Fruit fly (Drosophila melanogaster) whole organism, embryonic: ENCODE results near the gene Fer2LCH.

Experiments used
- B-H2 ChIP-seq: fragments of 200-800 bp; sonication (Bioruptor generic); optimal IDR thresholded peaks from 2 replicates; lab custom pipeline; 2018; ENCODE audit warnings: missing biosample characterization, mild to moderate bottlenecking, missing genetic modification characterization
- Bgb ChIP-seq: fragments of 200-800 bp; sonication (Bioruptor generic); IDR thresholded peaks from 2 replicates; pipeline ENCODE4 v1.3.6; 2022; ENCODE audit warnings: missing biosample characterization, missing genetic modification characterization; ENCODE audit not compliant: partially characterized antibody
- CG10654 ChIP-seq: fragments of 200-800 bp; sonication (Bioruptor generic); optimal IDR thresholded peaks from 2 replicates; lab custom pipeline; 2016; ENCODE audit warnings: missing biosample characterization, missing genetic modification characterization
- CG11560 ChIP-seq: fragments of 200-800 bp; sonication (Bioruptor generic); IDR thresholded peaks from 3 replicates; pipeline ENCODE4 v1.3.6; 2022; ENCODE audit warnings: missing biosample characterization, missing genetic modification characterization
- CG14710 ChIP-seq: fragments of 200-800 bp; sonication (Bioruptor generic); optimal IDR thresholded peaks from 3 replicates; lab custom pipeline; 2019; ENCODE audit warnings: missing biosample characterization, mild to moderate bottlenecking, missing genetic modification characterization, moderate library complexity
- CG14860 ChIP-seq: fragments of 200-800 bp; sonication (Bioruptor generic); IDR thresholded peaks from 3 replicates; pipeline ENCODE4 v1.3.6; 2022; ENCODE audit warnings: missing biosample characterization, missing genetic modification characterization; ENCODE audit not compliant: partially characterized antibody
- CG1602 ChIP-seq: fragments of 200-800 bp; sonication (Bioruptor generic); optimal IDR thresholded peaks from 3 replicates; lab custom pipeline; 2016; ENCODE audit warnings: missing biosample characterization, missing genetic modification characterization
- CG1647 ChIP-seq: fragments of 200-800 bp; sonication (Bioruptor generic); optimal IDR thresholded peaks from 3 replicates; lab custom pipeline; 2016; ENCODE audit warnings: missing biosample characterization, missing genetic modification characterization
- CG17361 ChIP-seq: fragments of 200-800 bp; sonication (Bioruptor generic); IDR thresholded peaks from 3 replicates; pipeline ENCODE4 v1.3.6; 2022; ENCODE audit warnings: missing biosample characterization, missing genetic modification characterization
- CG18011 ChIP-seq: fragments of 200-800 bp; sonication (Bioruptor generic); optimal IDR thresholded peaks from 2 replicates; lab custom pipeline; 2017; ENCODE audit warnings: missing biosample characterization, missing genetic modification characterization, mild to moderate bottlenecking, moderate library complexity, missing genotype
- CG2678 ChIP-seq: fragments of 200-800 bp; sonication (Bioruptor generic); optimal IDR thresholded peaks from 3 replicates; lab custom pipeline; 2019; ENCODE audit warnings: missing biosample characterization, mild to moderate bottlenecking, missing genetic modification characterization, moderate library complexity
- CG32767 ChIP-seq: fragments of 200-800 bp; sonication (Bioruptor generic); IDR thresholded peaks from 2 replicates; pipeline ENCODE4 v1.3.6; 2022; ENCODE audit warnings: missing biosample characterization, missing genetic modification characterization
- CG3838 ChIP-seq: fragments of 200-800 bp; sonication (Bioruptor generic); optimal IDR thresholded peaks from 3 replicates; lab custom pipeline; 2016; ENCODE audit warnings: missing biosample characterization, missing genetic modification characterization
- CG4328 ChIP-seq: fragments of 200-800 bp; sonication (Bioruptor generic); optimal IDR thresholded peaks from 3 replicates; lab custom pipeline; 2017; ENCODE audit warnings: missing biosample characterization, missing genetic modification reagents, missing genetic modification characterization
- CG9609 ChIP-seq: fragments of 200-800 bp; sonication (Bioruptor generic); optimal IDR thresholded peaks from 3 replicates; lab custom pipeline; 2016; ENCODE audit warnings: missing biosample characterization, missing genetic modification characterization
- CG9932 ChIP-seq: fragments of 200-800 bp; sonication (Bioruptor generic); IDR thresholded peaks from 2 replicates; pipeline ENCODE4 v1.3.6; 2022; ENCODE audit warnings: missing biosample characterization, missing genetic modification characterization
- CoRest ChIP-seq: fragments of 200-800 bp; sonication (Bioruptor generic); optimal IDR thresholded peaks from 3 replicates; lab custom pipeline; 2018; ENCODE audit warnings: missing biosample characterization, mild to moderate bottlenecking, missing genetic modification characterization, moderate library complexity
- D19A ChIP-seq: fragments of 200-800 bp; optimal IDR thresholded peaks from 3 replicates; lab custom pipeline; 2019; ENCODE audit warnings: missing biosample characterization, mild to moderate bottlenecking, missing genetic modification characterization, moderate library complexity
- Dbx ChIP-seq: fragments of 200-800 bp; sonication (Bioruptor generic); IDR thresholded peaks from 3 replicates; pipeline ENCODE4 v1.3.6; 2022; ENCODE audit warnings: missing biosample characterization, missing genetic modification characterization
- Doc2 ChIP-seq: fragments of 200-800 bp; sonication (Bioruptor generic); IDR thresholded peaks from 2 replicates; pipeline ENCODE4 v1.3.6; 2022; ENCODE audit warnings: missing biosample characterization, missing genetic modification characterization
- Elba2 ChIP-seq: fragments of 200-800 bp; sonication (Bioruptor generic); optimal IDR thresholded peaks from 3 replicates; lab custom pipeline; 2016; ENCODE audit warnings: missing biosample characterization, missing genetic modification characterization
- MBD-R2 ChIP-seq: fragments of 200-800 bp; sonication (Bioruptor generic); IDR thresholded peaks from 2 replicates; pipeline ENCODE4 v1.3.6; 2022; ENCODE audit warnings: missing biosample characterization, missing genetic modification characterization
- MTF-1 ChIP-seq: fragments of 200-800 bp; sonication (Bioruptor generic); optimal IDR thresholded peaks from 2 replicates; lab custom pipeline; 2018; ENCODE audit warnings: missing biosample characterization, mild to moderate bottlenecking, missing genetic modification characterization, borderline replicate concordance
- Max ChIP-seq: fragments of 200-800 bp; sonication (Bioruptor generic); optimal IDR thresholded peaks from 2 replicates; lab custom pipeline; 2016; ENCODE audit warnings: missing biosample characterization, mild to moderate bottlenecking, missing genetic modification characterization
- NK7.1 ChIP-seq: fragments of 200-800 bp; sonication (Bioruptor generic); optimal IDR thresholded peaks from 3 replicates; lab custom pipeline; 2016; ENCODE audit warnings: missing biosample characterization, missing genetic modification characterization
- NfI ChIP-seq: fragments of 200-800 bp; sonication (Bioruptor generic); optimal IDR thresholded peaks from 3 replicates; lab custom pipeline; 2018; ENCODE audit warnings: missing biosample characterization, mild to moderate bottlenecking, missing genetic modification characterization, moderate library complexity
- Oli ChIP-seq: fragments of 200-800 bp; sonication (Bioruptor generic); optimal IDR thresholded peaks from 2 replicates; lab custom pipeline; 2018; ENCODE audit warnings: missing biosample characterization, mild to moderate bottlenecking, missing genetic modification characterization, moderate library complexity
- Ptx1 ChIP-seq: fragments of 200-800 bp; sonication (Bioruptor generic); IDR thresholded peaks from 2 replicates; pipeline ENCODE4 v1.3.6; 2022; ENCODE audit warnings: missing biosample characterization, missing genetic modification characterization
- Side ChIP-seq: fragments of 200-800 bp; sonication (Bioruptor generic); optimal IDR thresholded peaks from 2 replicates; lab custom pipeline; 2016; ENCODE audit warnings: missing biosample characterization, missing genetic modification characterization
- TFAM ChIP-seq: fragments of 200-800 bp; sonication (Bioruptor generic); optimal IDR thresholded peaks from 2 replicates; lab custom pipeline; 2017; ENCODE audit warnings: missing biosample characterization, missing genetic modification characterization, inconsistent platforms
- Vsx1 ChIP-seq: fragments of 200-800 bp; sonication (Bioruptor generic); optimal IDR thresholded peaks from 2 replicates; lab custom pipeline; 2017; ENCODE audit warnings: missing biosample characterization, mild to moderate bottlenecking, missing genetic modification characterization, missing genetic modification reagents
- Xrp1 ChIP-seq: fragments of 200-800 bp; sonication (Bioruptor generic); IDR thresholded peaks from 2 replicates; pipeline ENCODE4 v1.3.6; 2022; ENCODE audit warnings: missing biosample characterization, missing genetic modification characterization
- aop ChIP-seq: fragments of 200-800 bp; sonication (Bioruptor generic); IDR thresholded peaks from 2 replicates; pipeline ENCODE4 v1.3.6; 2022; ENCODE audit warnings: missing biosample characterization, missing genetic modification characterization
- esg ChIP-seq: fragments of 200-800 bp; sonication (Bioruptor generic); conservative IDR thresholded peaks from 2 replicates; pipeline ENCODE4 v1.3.6; 2022; ENCODE audit warnings: missing biosample characterization, missing genetic modification characterization
- fru ChIP-seq: fragments of >200 bp; optimal IDR thresholded peaks from 2 replicates; lab custom pipeline; 2017
- fu2 ChIP-seq: fragments of 200-800 bp; sonication (Bioruptor generic); optimal IDR thresholded peaks from 2 replicates; lab custom pipeline; 2016; ENCODE audit warnings: missing biosample characterization, missing genetic modification characterization
- hkb ChIP-seq, 2 experiments: fragments of 200-800 bp in 1 of 2; fragments of >200 bp in 1 of 2; sonication (Bioruptor generic) in 1 of 2; IDR thresholded peaks in 1 of 2; optimal IDR thresholded peaks in 1 of 2; 2 replicates each; pipeline versions ENCODE4 v1.3.6 to Lab custom; 2017 to 2022; ENCODE audit warnings: missing biosample characterization in 1 of 2, missing genetic modification characterization in 1 of 2
- knrl ChIP-seq: fragments of 200-800 bp; sonication (Bioruptor generic); IDR thresholded peaks from 3 replicates; pipeline ENCODE4 v1.3.6; 2022; ENCODE audit warnings: missing biosample characterization, missing genetic modification characterization; ENCODE audit not compliant: partially characterized antibody
- mam ChIP-seq: fragments of 200-800 bp; sonication (Bioruptor generic); optimal IDR thresholded peaks from 3 replicates; lab custom pipeline; 2016; ENCODE audit warnings: missing biosample characterization, missing genetic modification characterization
- nmo ChIP-seq: fragments of 200-800 bp; sonication (Bioruptor generic); optimal IDR thresholded peaks from 2 replicates; lab custom pipeline; 2018; ENCODE audit warnings: missing biosample characterization, mild to moderate bottlenecking, missing genetic modification characterization, moderate library complexity
- pzg ChIP-seq: fragments of 200-800 bp; sonication (Bioruptor generic); optimal IDR thresholded peaks from 3 replicates; lab custom pipeline; 2018; ENCODE audit warnings: missing biosample characterization, mild to moderate bottlenecking, missing genetic modification characterization, moderate library complexity
- run ChIP-seq: fragments of 200-800 bp; sonication (Bioruptor generic); optimal IDR thresholded peaks from 3 replicates; lab custom pipeline; 2018; ENCODE audit warnings: missing biosample characterization, mild to moderate bottlenecking, missing genetic modification characterization
- sd ChIP-seq: fragments of 200-800 bp; sonication (Bioruptor generic); optimal IDR thresholded peaks from 3 replicates; lab custom pipeline; 2018; ENCODE audit warnings: missing biosample characterization, mild to moderate bottlenecking, missing genetic modification characterization, moderate library complexity
- sima ChIP-seq: fragments of 200-800 bp; sonication (Bioruptor generic); optimal IDR thresholded peaks from 2 replicates; lab custom pipeline; 2016; ENCODE audit warnings: missing biosample characterization, missing genetic modification characterization
- slou ChIP-seq: fragments of 200-800 bp; sonication (Bioruptor generic); optimal IDR thresholded peaks from 3 replicates; lab custom pipeline; 2016; ENCODE audit warnings: missing biosample characterization, missing genetic modification characterization
- tin ChIP-seq: fragments of 200-800 bp; sonication (Bioruptor generic); optimal IDR thresholded peaks from 3 replicates; lab custom pipeline; 2016; ENCODE audit warnings: missing biosample characterization, missing genetic modification characterization
- trem ChIP-seq: fragments of 200-800 bp; optimal IDR thresholded peaks from 3 replicates; lab custom pipeline; 2019; ENCODE audit warnings: missing biosample characterization, mild to moderate bottlenecking, missing genetic modification characterization, moderate library complexity
- twi ChIP-seq: fragments of 200-800 bp; optimal IDR thresholded peaks from 2 replicates; lab custom pipeline; 2019; ENCODE audit warnings: missing biosample characterization, mild to moderate bottlenecking, missing genetic modification characterization, moderate library complexity
- zfh2 ChIP-seq: fragments of 200-800 bp; sonication (Bioruptor generic); optimal IDR thresholded peaks from 2 replicates; lab custom pipeline; 2016; ENCODE audit warnings: missing biosample characterization, missing genetic modification characterization

The Fer2LCH gene

dm6 chr3R:30388215-30388871, 739 bp downstream of the Fer2LCH start (continued):
- TF ChIP-seq sd (tag; lab: Kevin White, UChicago) (peak; percentile 60), Max (GFP tag; lab: Kevin White, UChicago) (peak; percentile 95), CG3838 (peak; percentile 92), hkb (optimal IDR thresholded peaks at IDR 0.05; lab: Kevin White, UChicago) (no peak), hkb (GFP tag; IDR thresholded peaks at IDR 0.05; lab: Robert Waterston, UW) (peak; percentile 88), CG2678 (tag; lab: Kevin White, UChicago) (peak; percentile 98), CG1602 (peak; percentile 96), D19A (tag; lab: Kevin White, UChicago) (peak; percentile 87), Vsx1 (GFP tag; lab: Kevin White, UChicago) (peak; percentile 87), fu2 (peak; percentile 98), slou (GFP tag; lab: Kevin White, UChicago) (peak; percentile 90), nmo (peak; percentile 98), CG11560 (tag; lab: Robert Waterston, UW) (peak; percentile 78), aop (GFP tag; lab: Robert Waterston, UW) (peak; percentile 51; the same call in 1 of the 2 replicates), fru (lab: Kevin White, UChicago) (no peak), zfh2 (GFP tag; lab: Kevin White, UChicago) (peak; percentile 96), twi (tag; lab: Kevin White, UChicago) (peak; percentile 93), tin (GFP tag; lab: Kevin White, UChicago) (peak; percentile 97), Xrp1 (GFP tag; lab: Robert Waterston, UW) (peak; percentile 90), CoRest (tag; lab: Kevin White, UChicago) (peak; percentile 99), CG14860 (GFP tag; lab: Robert Waterston, UW) (no peak), CG4328 (peak; percentile 98), TFAM (GFP tag; lab: Kevin White, UChicago) (peak; percentile 73), sima (peak; percentile 93), run (peak; percentile 76), mam (peak; percentile 97), CG1647 (peak; percentile 91), CG32767 (no peak; the same call in none of the 2 replicates), esg (GFP tag; lab: Robert Waterston, UW) (peak; percentile 90), Dbx (peak; percentile 86), Elba2 (GFP tag; lab: Kevin White, UChicago) (peak; percentile 46), MBD-R2 (GFP tag; lab: Robert Waterston, UW) (peak; percentile 61), Ptx1 (GFP tag; lab: Robert Waterston, UW) (peak; percentile 91), CG17361 (GFP tag; lab: Robert Waterston, UW) (peak; percentile 100), CG9609 (peak; percentile 98), pzg (GFP tag; lab: Kevin White, UChicago) (peak; percentile 18), trem (peak; percentile 78), Bgb (GFP tag; lab: Robert Waterston, UW) (peak; percentile 34; the same call in 1 of the 2 replicates), NK7.1 (GFP tag; lab: Kevin White, UChicago) (peak; percentile 95), Side (GFP tag; lab: Kevin White, UChicago) (peak; percentile 97), MTF-1 (peak; percentile 99), CG9932 (GFP tag; lab: Robert Waterston, UW) (peak; percentile 90), knrl (GFP tag; lab: Robert Waterston, UW) (no peak), CG18011 (GFP tag; lab: Kevin White, UChicago) (peak; percentile 88), CG10654 (GFP tag; lab: Kevin White, UChicago) (peak; percentile 95), CG14710 (peak; percentile 97), Doc2 (peak; percentile 63; the same call in 1 of the 2 replicates), NfI (peak; percentile 95), Oli (tag; lab: Kevin White, UChicago) (peak; percentile 98), B-H2 (GFP tag; lab: Kevin White, UChicago) (peak; percentile 80)
